Fruit fly (Drosophila melanogaster) whole organism, embryonic: ENCODE measurements around the gene Baldspot.

Experiments used
- ATbp ChIP-seq: fragments of 200-800 bp; sonication (Bioruptor generic); optimal IDR thresholded peaks from 2 replicates; lab custom pipeline; 2017; ENCODE audit warnings: missing biosample characterization, mild to moderate bottlenecking, missing genetic modification characterization, missing genetic modification reagents
- CG10321 ChIP-seq: fragments of 200-800 bp; sonication (Bioruptor generic); IDR thresholded peaks from 2 replicates; pipeline ENCODE4 v1.3.6; 2022; ENCODE audit warnings: missing biosample characterization, missing genetic modification characterization
- CG10565 ChIP-seq: fragments of 200-800 bp; sonication (Bioruptor generic); optimal IDR thresholded peaks from 3 replicates; lab custom pipeline; 2016; ENCODE audit warnings: missing biosample characterization, mild to moderate bottlenecking, missing genetic modification characterization
- CG11560 ChIP-seq: fragments of 200-800 bp; sonication (Bioruptor generic); IDR thresholded peaks from 3 replicates; pipeline ENCODE4 v1.3.6; 2022; ENCODE audit warnings: missing biosample characterization, missing genetic modification characterization
- CG12299 ChIP-seq: fragments of 200-800 bp; sonication (Bioruptor generic); optimal IDR thresholded peaks from 2 replicates; lab custom pipeline; 2018; ENCODE audit warnings: missing biosample characterization, mild to moderate bottlenecking, missing genetic modification characterization
- CG14441 ChIP-seq: fragments of 200-800 bp; sonication (Bioruptor generic); IDR thresholded peaks from 2 replicates; pipeline ENCODE4 v1.3.6; 2022; ENCODE audit warnings: missing biosample characterization, missing genetic modification characterization
- CG15696 ChIP-seq: fragments of 200-800 bp; sonication (Bioruptor generic); optimal IDR thresholded peaks from 2 replicates; lab custom pipeline; 2019; ENCODE audit warnings: missing biosample characterization, mild to moderate bottlenecking, missing genetic modification characterization, moderate library complexity
- CG1603 ChIP-seq: fragments of 200-800 bp; sonication (Bioruptor generic); optimal IDR thresholded peaks from 2 replicates; lab custom pipeline; 2019; ENCODE audit warnings: missing biosample characterization, mild to moderate bottlenecking, missing genetic modification characterization, moderate library complexity
- CG16813 ChIP-seq: fragments of 200-800 bp; sonication (Bioruptor generic); IDR thresholded peaks from 3 replicates; pipeline ENCODE4 v1.3.6; 2022; ENCODE audit warnings: missing biosample characterization, missing genetic modification characterization; ENCODE audit not compliant: partially characterized antibody
- CG1832 ChIP-seq: fragments of 200-800 bp; sonication (Bioruptor generic); optimal IDR thresholded peaks from 2 replicates; lab custom pipeline; 2017; ENCODE audit warnings: missing biosample characterization, mild to moderate bottlenecking, missing genetic modification characterization, inconsistent platforms
- CG30020 ChIP-seq: fragments of 200-800 bp; optimal IDR thresholded peaks from 2 replicates; lab custom pipeline; 2019; ENCODE audit warnings: missing biosample characterization, mild to moderate bottlenecking, missing genetic modification characterization, moderate library complexity
- CG31441 ChIP-seq: fragments of 200-800 bp; sonication (Bioruptor generic); IDR thresholded peaks from 2 replicates; pipeline ENCODE4 v1.3.6; 2022; ENCODE audit warnings: missing biosample characterization, missing genetic modification characterization
- CG3163 ChIP-seq: fragments of 200-800 bp; sonication (Bioruptor generic); optimal IDR thresholded peaks from 3 replicates; lab custom pipeline; 2016; ENCODE audit warnings: missing biosample characterization, missing genetic modification characterization
- CG4282 ChIP-seq: fragments of 200-800 bp; sonication (Bioruptor generic); optimal IDR thresholded peaks from 2 replicates; lab custom pipeline; 2016; ENCODE audit warnings: missing biosample characterization, missing genetic modification characterization
- CG4730 ChIP-seq: fragments of 200-800 bp; sonication (Bioruptor generic); IDR thresholded peaks from 2 replicates; pipeline ENCODE4 v1.3.6; 2022; ENCODE audit warnings: missing biosample characterization, missing genetic modification characterization
- CG7357 ChIP-seq: fragments of 200-800 bp; sonication (Bioruptor generic); IDR thresholded peaks from 3 replicates; pipeline ENCODE4 v1.3.6; 2022; ENCODE audit warnings: missing biosample characterization, missing genetic modification characterization
- CG7745 ChIP-seq: fragments of 200-800 bp; sonication (Bioruptor generic); optimal IDR thresholded peaks from 2 replicates; lab custom pipeline; 2018; ENCODE audit warnings: missing biosample characterization, mild to moderate bottlenecking, missing genetic modification characterization, moderate library complexity
- CG8944 ChIP-seq: fragments of 200-800 bp; sonication (Bioruptor generic); optimal IDR thresholded peaks from 3 replicates; lab custom pipeline; 2016; ENCODE audit warnings: missing biosample characterization, missing genetic modification characterization
- CG9797 ChIP-seq: fragments of 200-800 bp; sonication (Bioruptor generic); optimal IDR thresholded peaks from 3 replicates; lab custom pipeline; 2018; ENCODE audit warnings: missing biosample characterization, mild to moderate bottlenecking, missing genetic modification characterization
- D ChIP-seq, 2 experiments: fragments of 200-800 bp in 1 of 2; fragments of >200 bp in 1 of 2; sonication (Bioruptor generic) in 1 of 2; optimal IDR thresholded peaks; 2 replicates in 1 of 2; 3 replicates in 1 of 2; lab custom pipeline; 2017; ENCODE audit warnings: mild to moderate bottlenecking in 1 of 2, missing biosample characterization in 1 of 2, missing genetic modification characterization in 1 of 2, missing genetic modification reagents in 1 of 2
- Dek ChIP-seq: fragments of 200-800 bp; sonication (Bioruptor generic); optimal IDR thresholded peaks from 3 replicates; lab custom pipeline; 2019; ENCODE audit warnings: missing biosample characterization, mild to moderate bottlenecking, missing genetic modification characterization, moderate library complexity
- Jarid2 ChIP-seq: fragments of 200-800 bp; sonication (Bioruptor generic); optimal IDR thresholded peaks from 3 replicates; lab custom pipeline; 2017; ENCODE audit warnings: mild to moderate bottlenecking, missing biosample characterization, missing genetic modification reagents, missing genetic modification characterization
- Lim3 ChIP-seq: fragments of 200-800 bp; sonication (Bioruptor generic); IDR thresholded peaks from 2 replicates; pipeline ENCODE4 v1.3.6; 2022; ENCODE audit warnings: missing biosample characterization, missing genetic modification characterization
- Med ChIP-seq: fragments of 200-800 bp; sonication (Bioruptor generic); peaks from one replicate; lab custom pipeline; 2016; ENCODE audit warnings: missing biosample characterization, missing genetic modification characterization, mild to moderate bottlenecking, inconsistent platforms, moderate library complexity
- Neu2 ChIP-seq: fragments of 200-800 bp; sonication (Bioruptor generic); optimal IDR thresholded peaks from 3 replicates; lab custom pipeline; 2016; ENCODE audit warnings: missing biosample characterization, missing genetic modification characterization, borderline replicate concordance
- Oaz ChIP-seq: fragments of 200-800 bp; sonication (Bioruptor generic); IDR thresholded peaks from 2 replicates; pipeline ENCODE4 v1.3.6; 2022; ENCODE audit warnings: missing biosample characterization, missing genetic modification characterization
- Opbp ChIP-seq: fragments of 200-800 bp; sonication (Bioruptor generic); IDR thresholded peaks from 3 replicates; pipeline ENCODE4 v1.3.6; 2022; ENCODE audit warnings: missing biosample characterization, missing genetic modification characterization; ENCODE audit not compliant: partially characterized antibody
- Poxn ChIP-seq: fragments of 200-800 bp; sonication (Bioruptor generic); IDR thresholded peaks from 2 replicates; pipeline ENCODE4 v1.3.6; 2022; ENCODE audit warnings: missing biosample characterization, missing genetic modification characterization
- Ssrp ChIP-seq: fragments of 200-800 bp; sonication (Bioruptor generic); optimal IDR thresholded peaks from 2 replicates; lab custom pipeline; 2018; ENCODE audit warnings: missing biosample characterization, mild to moderate bottlenecking, missing genetic modification characterization, moderate library complexity
- YL-1 ChIP-seq: fragments of 200-800 bp; sonication (Bioruptor generic); optimal IDR thresholded peaks from 3 replicates; lab custom pipeline; 2017; ENCODE audit warnings: missing biosample characterization, mild to moderate bottlenecking, missing genetic modification characterization
- bab2 ChIP-seq: fragments of 200-800 bp; sonication (Bioruptor generic); optimal IDR thresholded peaks from 2 replicates; lab custom pipeline; 2016; ENCODE audit warnings: missing biosample characterization, missing genetic modification characterization
- bcd ChIP-seq: fragments of 200-800 bp; sonication (Bioruptor generic); optimal IDR thresholded peaks from 2 replicates; lab custom pipeline; 2017; ENCODE audit warnings: missing biosample characterization, mild to moderate bottlenecking, missing genetic modification characterization
- cad ChIP-seq: fragments of >200 bp; optimal IDR thresholded peaks from 2 replicates; lab custom pipeline; 2017; ENCODE audit warnings: missing biosample characterization, missing genetic modification characterization
- chif ChIP-seq, 2 experiments: fragments of 200-800 bp; sonication (Bioruptor generic); optimal IDR thresholded peaks; 3 replicates each; lab custom pipeline; 2016; ENCODE audit warnings: missing biosample characterization in 2 of 2, missing genetic modification characterization in 2 of 2
- crc ChIP-seq: fragments of 200-800 bp; sonication (Bioruptor generic); optimal IDR thresholded peaks from 2 replicates; lab custom pipeline; 2016; ENCODE audit warnings: missing biosample characterization, missing genetic modification characterization
- dmrt11E ChIP-seq: fragments of 200-800 bp; sonication (Bioruptor generic); optimal IDR thresholded peaks from 3 replicates; lab custom pipeline; 2018; ENCODE audit warnings: missing biosample characterization, mild to moderate bottlenecking, missing genetic modification characterization, moderate library complexity
- gem ChIP-seq: fragments of 200-800 bp; sonication (Bioruptor generic); optimal IDR thresholded peaks from 2 replicates; lab custom pipeline; 2019; ENCODE audit warnings: missing biosample characterization, mild to moderate bottlenecking, missing genetic modification characterization, moderate library complexity
- gro ChIP-seq: fragments of 200-800 bp; sonication (Bioruptor generic); optimal IDR thresholded peaks from 2 replicates; lab custom pipeline; 2016; ENCODE audit warnings: missing biosample characterization, missing genetic modification characterization
- hbn ChIP-seq: fragments of 200-800 bp; sonication (Bioruptor generic); IDR thresholded peaks from 2 replicates; pipeline ENCODE4 v1.3.6; 2022; ENCODE audit warnings: missing biosample characterization, missing genetic modification characterization; ENCODE audit not compliant: partially characterized antibody
- ind ChIP-seq: fragments of 200-800 bp; sonication (Bioruptor generic); optimal IDR thresholded peaks from 3 replicates; lab custom pipeline; 2016; ENCODE audit warnings: missing biosample characterization, missing genetic modification characterization
- ken ChIP-seq: fragments of 200-800 bp; sonication (Bioruptor generic); IDR thresholded peaks from 3 replicates; pipeline ENCODE4 v1.3.6; 2022; ENCODE audit warnings: missing biosample characterization, missing genetic modification characterization
- knrl ChIP-seq: fragments of 200-800 bp; sonication (Bioruptor generic); IDR thresholded peaks from 3 replicates; pipeline ENCODE4 v1.3.6; 2022; ENCODE audit warnings: missing biosample characterization, missing genetic modification characterization; ENCODE audit not compliant: partially characterized antibody
- mam ChIP-seq: fragments of 200-800 bp; sonication (Bioruptor generic); optimal IDR thresholded peaks from 3 replicates; lab custom pipeline; 2016; ENCODE audit warnings: missing biosample characterization, missing genetic modification characterization
- phol ChIP-seq: fragments of 200-800 bp; sonication (Bioruptor generic); optimal IDR thresholded peaks from 3 replicates; lab custom pipeline; 2018; ENCODE audit warnings: missing biosample characterization, mild to moderate bottlenecking, missing genetic modification characterization, moderate library complexity
- salm ChIP-seq: fragments of 200-800 bp; sonication (Bioruptor generic); optimal IDR thresholded peaks from 2 replicates; lab custom pipeline; 2018; ENCODE audit warnings: missing biosample characterization, mild to moderate bottlenecking, missing genetic modification characterization
- shn ChIP-seq: fragments of 200-800 bp; sonication (Bioruptor generic); optimal IDR thresholded peaks from 3 replicates; lab custom pipeline; 2016; ENCODE audit warnings: missing biosample characterization, missing genetic modification characterization
- tap ChIP-seq: fragments of 200-800 bp; optimal IDR thresholded peaks from 3 replicates; lab custom pipeline; 2019; ENCODE audit warnings: missing biosample characterization, mild to moderate bottlenecking, missing genetic modification characterization, moderate library complexity
- tin ChIP-seq: fragments of 200-800 bp; sonication (Bioruptor generic); optimal IDR thresholded peaks from 3 replicates; lab custom pipeline; 2016; ENCODE audit warnings: missing biosample characterization, missing genetic modification characterization
- unc-4 ChIP-seq: fragments of 200-800 bp; sonication (Bioruptor generic); IDR thresholded peaks from 2 replicates; pipeline ENCODE4 v1.3.6; 2022; ENCODE audit warnings: missing biosample characterization, missing genetic modification characterization; ENCODE audit not compliant: partially characterized antibody

Gene Baldspot

DNA sequence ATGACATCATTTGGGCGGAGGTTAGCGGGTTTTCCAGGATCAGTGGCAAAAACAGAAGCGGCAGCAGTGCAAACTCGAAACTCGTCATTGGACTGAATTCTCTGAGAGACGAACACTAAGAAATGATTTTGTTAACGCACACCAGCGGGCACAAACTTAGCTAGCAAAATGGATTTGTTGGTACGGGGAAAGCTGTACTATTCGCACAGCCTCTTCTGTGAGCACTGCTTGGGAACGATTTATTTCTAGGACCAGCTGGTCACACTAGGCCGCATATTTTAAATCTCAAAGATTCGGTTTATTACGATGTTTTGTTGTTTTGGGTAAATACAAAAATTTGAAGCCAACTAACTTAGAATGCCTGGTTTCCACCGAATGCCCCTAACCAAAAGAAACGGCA, 52.3 kb downstream of the Baldspot start, which contains the start of gene CG4098 (continued):
- no peak for TF ChIP-seq Jarid2 (GFP tag; lab: Kevin White, UChicago)
- TF ChIP-seq salm (tag; lab: Kevin White, UChicago): no peak
- no peak for TF ChIP-seq cad (GFP tag; lab: Kevin White, UChicago)
- TF ChIP-seq phol (tag; lab: Kevin White, UChicago): peak; percentile 25
- peak; percentile 37 for TF ChIP-seq YL-1 (GFP tag; lab: Kevin White, UChicago)
- TF ChIP-seq crc: peak; percentile 44
- peak; percentile 15 for TF ChIP-seq Ssrp (tag; lab: Kevin White, UChicago)
- peak; percentile 69 for TF ChIP-seq CG14441
- TF ChIP-seq Dek (tag; lab: Kevin White, UChicago): peak; percentile 47
- TF ChIP-seq chif (GFP tag; optimal IDR thresholded peaks at IDR 0.05; lab: Kevin White, UChicago): peak; percentile 22 to 41
- peak; percentile 18 for TF ChIP-seq tap
- no peak for TF ChIP-seq CG3163 (GFP tag; lab: Kevin White, UChicago)
- peak; percentile 63 for TF ChIP-seq tin (GFP tag; lab: Kevin White, UChicago)
- TF ChIP-seq CG4730 (GFP tag; lab: Robert Waterston, UW): peak; percentile 45; the same call in 1 of the 2 replicates
- TF ChIP-seq CG12299 (tag; lab: Kevin White, UChicago): no peak
- peak; percentile 48 for TF ChIP-seq gem (tag; lab: Kevin White, UChicago)
- no peak for TF ChIP-seq Oaz (GFP tag; lab: Robert Waterston, UW)
- peak; percentile 11; the same call in 1 of the 2 replicates for TF ChIP-seq CG31441 (GFP tag; lab: Robert Waterston, UW)
- TF ChIP-seq CG9797 (GFP tag; lab: Kevin White, UChicago): peak; percentile 52
- no peak for TF ChIP-seq CG1832
- TF ChIP-seq CG8944 (GFP tag; lab: Kevin White, UChicago): peak; percentile 56
- no peak for TF ChIP-seq D (optimal IDR thresholded peaks at IDR 0.05; lab: Kevin White, UChicago)
- TF ChIP-seq D (GFP tag; optimal IDR thresholded peaks at IDR 0.05; lab: Kevin White, UChicago): no peak
- TF ChIP-seq Neu2 (GFP tag; lab: Kevin White, UChicago): no peak
- peak; percentile 59 for TF ChIP-seq bab2
- TF ChIP-seq Opbp: no peak; the same call in 2 of the 3 replicates
- no peak for TF ChIP-seq CG11560 (tag; lab: Robert Waterston, UW)
- peak; percentile 83 for TF ChIP-seq ken
- TF ChIP-seq shn (GFP tag; lab: Kevin White, UChicago): peak; percentile 53
- peak; percentile 33 for TF ChIP-seq CG4282 (GFP tag; lab: Kevin White, UChicago)
- TF ChIP-seq hbn (GFP tag; lab: Robert Waterston, UW): peak; percentile 21; the same call in 1 of the 2 replicates
- peak; percentile 96 for TF ChIP-seq Med (GFP tag; lab: Kevin White, UChicago)
- no peak for TF ChIP-seq CG15696 (tag; lab: Kevin White, UChicago)
- TF ChIP-seq gro: peak; percentile 62
- TF ChIP-seq ATbp (GFP tag; lab: Kevin White, UChicago): peak; percentile 31
- TF ChIP-seq CG7357: peak; percentile 37; the same call in 1 of the 3 replicates
- TF ChIP-seq bcd (GFP tag; lab: Kevin White, UChicago): peak; percentile 47
- 0 out of 2 replicates have a peak, but pooled peaks have one; percentile 9 for TF ChIP-seq CG10321
- TF ChIP-seq Poxn (GFP tag; lab: Robert Waterston, UW): no peak
- 0 out of 3 replicates have a peak, but pooled peaks have one; percentile 21 for TF ChIP-seq knrl (GFP tag; lab: Robert Waterston, UW)
- peak; percentile 75 for TF ChIP-seq CG1603
- TF ChIP-seq CG7745 (tag; lab: Kevin White, UChicago): no peak
- no peak; the same call in 2 of the 3 replicates for TF ChIP-seq CG16813 (GFP tag; lab: Robert Waterston, UW)
- TF ChIP-seq mam (GFP tag; lab: Kevin White, UChicago): peak; percentile 69
- no peak for TF ChIP-seq CG10565 (GFP tag; lab: Kevin White, UChicago)
- no peak for TF ChIP-seq dmrt11E
- peak; percentile 75 for TF ChIP-seq ind (GFP tag; lab: Kevin White, UChicago)
- no peak for TF ChIP-seq Lim3
- TF ChIP-seq unc-4 (GFP tag; lab: Robert Waterston, UW): no peak
- TF ChIP-seq CG30020 (tag; lab: Kevin White, UChicago): no peak
